Fruit fly (Drosophila melanogaster) whole organism, embryonic: Measurements from ENCODE around the gene GILT3.

Source experiments
- Antp ChIP-seq: fragments of 200-800 bp; sonication (Bioruptor generic); optimal IDR thresholded peaks from 3 replicates; lab custom pipeline; 2016; ENCODE audit warnings: missing biosample characterization, missing genetic modification characterization
- Bdp1 ChIP-seq: fragments of 200-800 bp; sonication (Bioruptor generic); optimal IDR thresholded peaks from 3 replicates; lab custom pipeline; 2016; ENCODE audit warnings: missing biosample characterization, missing genetic modification characterization
- Blimp-1 ChIP-seq: fragments of 200-800 bp; sonication (Bioruptor generic); optimal IDR thresholded peaks from 3 replicates; lab custom pipeline; 2018; ENCODE audit warnings: missing biosample characterization, missing genetic modification characterization, mild to moderate bottlenecking, moderate library complexity, missing genetic modification reagents
- CG10274 ChIP-seq: fragments of 200-800 bp; sonication (Bioruptor generic); optimal IDR thresholded peaks from 3 replicates; lab custom pipeline; 2017; ENCODE audit warnings: missing biosample characterization, mild to moderate bottlenecking, missing genetic modification characterization
- CG10431 ChIP-seq: fragments of 200-800 bp; sonication (Bioruptor generic); optimal IDR thresholded peaks from 3 replicates; lab custom pipeline; 2018; ENCODE audit warnings: missing biosample characterization, mild to moderate bottlenecking, missing genetic modification characterization
- CG11456 ChIP-seq: fragments of 200-800 bp; sonication (Bioruptor generic); IDR thresholded peaks from 3 replicates; pipeline ENCODE4 v1.3.6; 2022; ENCODE audit warnings: missing biosample characterization, missing genetic modification characterization
- CG11504 ChIP-seq: fragments of 200-800 bp; sonication (Bioruptor generic); optimal IDR thresholded peaks from 3 replicates; lab custom pipeline; 2019; ENCODE audit warnings: missing biosample characterization, mild to moderate bottlenecking, missing genetic modification characterization, moderate library complexity
- CG11560 ChIP-seq: fragments of 200-800 bp; sonication (Bioruptor generic); IDR thresholded peaks from 3 replicates; pipeline ENCODE4 v1.3.6; 2022; ENCODE audit warnings: missing biosample characterization, missing genetic modification characterization
- CG12942 ChIP-seq: fragments of 200-800 bp; sonication (Bioruptor generic); optimal IDR thresholded peaks from 3 replicates; lab custom pipeline; 2016; ENCODE audit warnings: missing biosample characterization, missing genetic modification characterization
- CG14050 ChIP-seq: fragments of 200-800 bp; sonication (Bioruptor generic); IDR thresholded peaks from 3 replicates; pipeline ENCODE4 v1.3.6; 2022; ENCODE audit warnings: missing biosample characterization, missing genetic modification characterization
- CG14441 ChIP-seq: fragments of 200-800 bp; sonication (Bioruptor generic); IDR thresholded peaks from 2 replicates; pipeline ENCODE4 v1.3.6; 2022; ENCODE audit warnings: missing biosample characterization, missing genetic modification characterization
- CG15011 ChIP-seq: fragments of 200-800 bp; sonication (Bioruptor generic); optimal IDR thresholded peaks from 3 replicates; lab custom pipeline; 2018; ENCODE audit warnings: missing biosample characterization, mild to moderate bottlenecking, missing genetic modification characterization
- CG15514 ChIP-seq: fragments of 200-800 bp; sonication (Bioruptor generic); optimal IDR thresholded peaks from 3 replicates; lab custom pipeline; 2017; ENCODE audit warnings: missing biosample characterization, missing genetic modification characterization, mild to moderate bottlenecking, moderate library complexity, missing genetic modification reagents
- CG17568 ChIP-seq: fragments of 200-800 bp; sonication (Bioruptor generic); optimal IDR thresholded peaks from 2 replicates; lab custom pipeline; 2018; ENCODE audit warnings: missing biosample characterization, mild to moderate bottlenecking, missing genetic modification characterization, moderate library complexity
- CG1832 ChIP-seq: fragments of 200-800 bp; sonication (Bioruptor generic); optimal IDR thresholded peaks from 2 replicates; lab custom pipeline; 2017; ENCODE audit warnings: missing biosample characterization, mild to moderate bottlenecking, missing genetic modification characterization, inconsistent platforms
- CG18476 ChIP-seq: fragments of 200-800 bp; sonication (Bioruptor generic); optimal IDR thresholded peaks from 2 replicates; lab custom pipeline; 2016; ENCODE audit warnings: missing biosample characterization, mild to moderate bottlenecking, missing genetic modification characterization
- CG18619 ChIP-seq: fragments of 200-800 bp; sonication (Bioruptor generic); optimal IDR thresholded peaks from 3 replicates; lab custom pipeline; 2017; ENCODE audit warnings: missing biosample characterization, mild to moderate bottlenecking, missing genetic modification characterization
- CG2199 ChIP-seq: fragments of 200-800 bp; sonication (Bioruptor generic); IDR thresholded peaks from 3 replicates; pipeline ENCODE4 v1.3.6; 2022; ENCODE audit warnings: missing biosample characterization, missing genetic modification characterization
- CG2678 ChIP-seq: fragments of 200-800 bp; sonication (Bioruptor generic); optimal IDR thresholded peaks from 3 replicates; lab custom pipeline; 2019; ENCODE audit warnings: missing biosample characterization, mild to moderate bottlenecking, missing genetic modification characterization, moderate library complexity
- CG31441 ChIP-seq: fragments of 200-800 bp; sonication (Bioruptor generic); IDR thresholded peaks from 2 replicates; pipeline ENCODE4 v1.3.6; 2022; ENCODE audit warnings: missing biosample characterization, missing genetic modification characterization
- CG34422 ChIP-seq: fragments of 200-800 bp; sonication (Bioruptor generic); IDR thresholded peaks from 3 replicates; pipeline ENCODE4 v1.3.6; 2022; ENCODE audit warnings: missing biosample characterization, missing genetic modification characterization
- CG6683 ChIP-seq: fragments of 200-800 bp; sonication (Bioruptor generic); optimal IDR thresholded peaks from 2 replicates; lab custom pipeline; 2017; ENCODE audit warnings: missing biosample characterization, mild to moderate bottlenecking, missing genetic modification characterization, missing genetic modification reagents
- CG6765 ChIP-seq: fragments of 200-800 bp; sonication (Bioruptor generic); optimal IDR thresholded peaks from 3 replicates; lab custom pipeline; 2017; ENCODE audit warnings: missing biosample characterization, mild to moderate bottlenecking, missing genetic modification characterization
- CG6813 ChIP-seq: fragments of 200-800 bp; sonication (Bioruptor generic); optimal IDR thresholded peaks from 2 replicates; lab custom pipeline; 2017; ENCODE audit warnings: missing biosample characterization, missing genetic modification characterization, mild to moderate bottlenecking, moderate library complexity, missing genetic modification reagents
- CG7372 ChIP-seq: fragments of 200-800 bp; sonication (Bioruptor generic); IDR thresholded peaks from 2 replicates; pipeline ENCODE4 v1.3.6; 2022; ENCODE audit warnings: missing biosample characterization, missing genetic modification characterization
- CG8944 ChIP-seq: fragments of 200-800 bp; sonication (Bioruptor generic); optimal IDR thresholded peaks from 3 replicates; lab custom pipeline; 2016; ENCODE audit warnings: missing biosample characterization, missing genetic modification characterization
- CrebB ChIP-seq: fragments of 200-800 bp; sonication (Bioruptor generic); optimal IDR thresholded peaks from 3 replicates; lab custom pipeline; 2018; ENCODE audit warnings: missing biosample characterization, mild to moderate bottlenecking, missing genetic modification characterization
- Dref ChIP-seq: fragments of 200-800 bp; sonication (Bioruptor generic); IDR thresholded peaks from 2 replicates; pipeline ENCODE4 v1.3.6; 2022; ENCODE audit warnings: missing biosample characterization, missing genetic modification characterization
- Fer2 ChIP-seq: fragments of 200-800 bp; sonication (Bioruptor generic); optimal IDR thresholded peaks from 2 replicates; lab custom pipeline; 2018; ENCODE audit warnings: missing biosample characterization, mild to moderate bottlenecking, missing genetic modification characterization, moderate library complexity
- Kr ChIP-seq: fragments of 200-800 bp; sonication (Bioruptor generic); optimal IDR thresholded peaks from 2 replicates; lab custom pipeline; 2017; ENCODE audit warnings: missing biosample characterization, mild to moderate bottlenecking, missing genetic modification characterization
- Neu2 ChIP-seq: fragments of 200-800 bp; sonication (Bioruptor generic); optimal IDR thresholded peaks from 3 replicates; lab custom pipeline; 2016; ENCODE audit warnings: missing biosample characterization, missing genetic modification characterization, borderline replicate concordance
- Side ChIP-seq: fragments of 200-800 bp; sonication (Bioruptor generic); optimal IDR thresholded peaks from 2 replicates; lab custom pipeline; 2016; ENCODE audit warnings: missing biosample characterization, missing genetic modification characterization
- ato ChIP-seq: fragments of 200-800 bp; sonication (Bioruptor generic); IDR thresholded peaks from 2 replicates; pipeline ENCODE4 v1.3.6; 2022; ENCODE audit warnings: missing biosample characterization, missing genetic modification characterization; ENCODE audit not compliant: partially characterized antibody
- bowl ChIP-seq: fragments of 200-800 bp; sonication (Bioruptor generic); IDR thresholded peaks from 2 replicates; pipeline ENCODE4 v1.3.6; 2022; ENCODE audit warnings: missing biosample characterization, missing genetic modification characterization
- da ChIP-seq: fragments of 200-800 bp; sonication (Bioruptor generic); optimal IDR thresholded peaks from 2 replicates; lab custom pipeline; 2016; ENCODE audit warnings: missing biosample characterization, missing genetic modification characterization
- disco-r ChIP-seq: fragments of 200-800 bp; sonication (Bioruptor generic); optimal IDR thresholded peaks from 2 replicates; lab custom pipeline; 2016; ENCODE audit warnings: missing biosample characterization, missing genetic modification characterization
- fd3F ChIP-seq: fragments of 200-800 bp; sonication (Bioruptor generic); optimal IDR thresholded peaks from 2 replicates; lab custom pipeline; 2018; ENCODE audit warnings: missing biosample characterization, mild to moderate bottlenecking, missing genetic modification characterization, moderate library complexity
- gcm ChIP-seq: fragments of 200-800 bp; sonication (Bioruptor generic); optimal IDR thresholded peaks from 2 replicates; lab custom pipeline; 2019; ENCODE audit warnings: missing biosample characterization, mild to moderate bottlenecking, missing genetic modification characterization, moderate library complexity
- gem ChIP-seq: fragments of 200-800 bp; sonication (Bioruptor generic); optimal IDR thresholded peaks from 2 replicates; lab custom pipeline; 2019; ENCODE audit warnings: missing biosample characterization, mild to moderate bottlenecking, missing genetic modification characterization, moderate library complexity
- gro ChIP-seq: fragments of 200-800 bp; sonication (Bioruptor generic); optimal IDR thresholded peaks from 2 replicates; lab custom pipeline; 2016; ENCODE audit warnings: missing biosample characterization, missing genetic modification characterization
- jumu ChIP-seq: fragments of 200-800 bp; sonication (Bioruptor generic); optimal IDR thresholded peaks from 3 replicates; lab custom pipeline; 2016; ENCODE audit warnings: missing biosample characterization, missing genetic modification characterization
- kah ChIP-seq: fragments of 200-800 bp; sonication (Bioruptor generic); optimal IDR thresholded peaks from 2 replicates; lab custom pipeline; 2018; ENCODE audit warnings: missing biosample characterization, mild to moderate bottlenecking, missing genetic modification characterization
- klu ChIP-seq: fragments of 200-800 bp; sonication (Bioruptor generic); IDR thresholded peaks from 2 replicates; pipeline ENCODE4 v1.3.6; 2022; ENCODE audit warnings: missing biosample characterization, missing genetic modification characterization
- mam ChIP-seq: fragments of 200-800 bp; sonication (Bioruptor generic); optimal IDR thresholded peaks from 3 replicates; lab custom pipeline; 2016; ENCODE audit warnings: missing biosample characterization, missing genetic modification characterization
- pan ChIP-seq, 4 experiments: fragments of >200 bp in 3 of 4; fragments of 200-800 bp in 1 of 4; sonication (Bioruptor generic) in 1 of 4; optimal IDR thresholded peaks in 3 of 4; IDR thresholded peaks in 1 of 4; 2 replicates each; pipeline versions ENCODE4 v1.3.6 to Lab custom; 2017 to 2022; ENCODE audit warnings: missing biosample characterization in 2 of 4, missing genetic modification characterization in 2 of 4, mixed read lengths in 1 of 4
- pzg ChIP-seq: fragments of 200-800 bp; sonication (Bioruptor generic); optimal IDR thresholded peaks from 3 replicates; lab custom pipeline; 2018; ENCODE audit warnings: missing biosample characterization, mild to moderate bottlenecking, missing genetic modification characterization, moderate library complexity
- ranshi ChIP-seq: fragments of 200-800 bp; sonication (Bioruptor generic); IDR thresholded peaks from 2 replicates; pipeline ENCODE4 v1.3.6; 2022; ENCODE audit warnings: missing biosample characterization, missing genetic modification characterization
- sens-2 ChIP-seq: fragments of 200-800 bp; sonication (Bioruptor generic); IDR thresholded peaks from 2 replicates; pipeline ENCODE4 v1.3.6; 2022; ENCODE audit warnings: missing biosample characterization, missing genetic modification characterization
- zf30C ChIP-seq: fragments of 200-800 bp; sonication (Bioruptor generic); optimal IDR thresholded peaks from 3 replicates; lab custom pipeline; 2018; ENCODE audit warnings: missing biosample characterization, mild to moderate bottlenecking, missing genetic modification characterization

The GILT3 gene

dm6 chr3R:23652525-23653108 is 24.5 kb upstream of the GILT3 start (continued):
- TF ChIP-seq CG14050 (GFP tag; lab: Robert Waterston, UW) (peak; percentile 33; the same call in 2 of the 3 replicates), CG10431 (no peak), sens-2 (GFP tag; lab: Robert Waterston, UW) (0 out of 2 replicates have a peak, but pooled peaks have one; percentile 16), Side (GFP tag; lab: Kevin White, UChicago) (peak; percentile 61), mam (peak; percentile 48), klu (GFP tag; lab: Robert Waterston, UW) (no peak), CG14441 (GFP tag; lab: Robert Waterston, UW) (peak; percentile 57; the same call in 1 of the 2 replicates), CG6683 (GFP tag; lab: Kevin White, UChicago) (peak; percentile 69), gro (GFP tag; lab: Kevin White, UChicago) (peak; percentile 53), pan (optimal IDR thresholded peaks at IDR 0.05; lab: Kevin White, UChicago) (no peak), pan (GFP tag; optimal IDR thresholded peaks at IDR 0.05 in 1 of 2, IDR thresholded peaks at IDR 0.05 in 1 of 2) (peak in 1 of 2 experiments; percentile 48), kah (GFP tag; lab: Kevin White, UChicago) (no peak), CG12942 (GFP tag; lab: Kevin White, UChicago) (peak; percentile 51), Antp (peak; percentile 5), CG6765 (GFP tag; lab: Kevin White, UChicago) (peak; percentile 86), CG15514 (GFP tag; lab: Kevin White, UChicago) (peak; percentile 83), CG34422 (peak; percentile 53; the same call in 1 of the 3 replicates), CG6813 (GFP tag; lab: Kevin White, UChicago) (peak; percentile 65), CG11456 (GFP tag; lab: Robert Waterston, UW) (peak; percentile 76), Neu2 (GFP tag; lab: Kevin White, UChicago) (no peak), CG7372 (GFP tag; lab: Robert Waterston, UW) (no peak), ranshi (peak; percentile 68; the same call in 1 of the 2 replicates), Kr (no peak), ato (GFP tag; lab: Robert Waterston, UW) (no peak), disco-r (GFP tag; lab: Kevin White, UChicago) (no peak), CG18619 (GFP tag; lab: Kevin White, UChicago) (peak; percentile 78), CG31441 (GFP tag; lab: Robert Waterston, UW) (no peak), CG15011 (peak; percentile 62), fd3F (GFP tag; lab: Kevin White, UChicago) (peak; percentile 91), CrebB (tag; lab: Kevin White, UChicago) (peak; percentile 62), Bdp1 (GFP tag; lab: Kevin White, UChicago) (peak; percentile 54), CG1832 (no peak), CG18476 (peak; percentile 31), jumu (GFP tag; lab: Kevin White, UChicago) (peak; percentile 4), da (GFP tag; lab: Kevin White, UChicago) (peak; percentile 52), Dref (GFP tag; lab: Robert Waterston, UW) (no peak), CG8944 (GFP tag; lab: Kevin White, UChicago) (no peak), CG11560 (tag; lab: Robert Waterston, UW) (no peak), gcm (GFP tag; lab: Kevin White, UChicago) (no peak), CG11504 (peak; percentile 48), Blimp-1 (no peak), pzg (GFP tag; lab: Kevin White, UChicago) (peak; percentile 2), bowl (GFP tag; lab: Robert Waterston, UW) (no peak), CG2678 (peak; percentile 79), Fer2 (peak; percentile 41), gem (tag; lab: Kevin White, UChicago) (peak; percentile 63), CG10274 (GFP tag; lab: Kevin White, UChicago) (peak; percentile 71), CG17568 (GFP tag; lab: Kevin White, UChicago) (peak; percentile 65), CG2199 (GFP tag; lab: Robert Waterston, UW) (no peak), zf30C (GFP tag; lab: Kevin White, UChicago) (no peak)
